Worm (Caenorhabditis elegans) whole organism, L4 larva: ENCODE measurements around the gene F49E12.12.

Source experiments
- ceh-82 ChIP-seq: sonication (generic microtip); optimal IDR thresholded peaks from 2 replicates; lab custom pipeline; 2017; ENCODE audit warnings: missing biosample characterization, missing genetic modification characterization
- daf-19 ChIP-seq: fragments of 200-800 bp; sonication (Bioruptor generic); conservative IDR thresholded peaks from 2 replicates; pipeline ENCODE4 v1.3.6; 2022; ENCODE audit warnings: missing genetic modification characterization, missing compliant biosample characterization
- nhr-28 ChIP-seq: fragments of 150-350 bp; optimal IDR thresholded peaks from 2 replicates; lab custom pipeline; 2014; ENCODE audit warnings: missing biosample characterization, missing genetic modification characterization
- unc-130 ChIP-seq: sonication (generic microtip); optimal IDR thresholded peaks from 2 replicates; lab custom pipeline; 2016; ENCODE audit warnings: missing genetic modification reagents, missing genetic modification characterization, missing compliant biosample characterization

- TF ChIP-seq nhr-28 (tag; lab: Kevin White, UChicago) = no peak
- no peak for TF ChIP-seq ceh-82 (tag; lab: Kevin White, UChicago)
- TF ChIP-seq unc-130 (GFP tag; lab: Kevin White, UChicago) = no peak
- no peak for TF ChIP-seq daf-19 (GFP tag; lab: Robert Waterston, UW)
These were observed 20.8 kb upstream of the F49E12.12 start, which contains the start of gene M195.2 for ce11 chrII:8360453-8360852.
